Fruit fly (Drosophila melanogaster) whole organism, embryonic: Measurements from ENCODE around the gene Ppcs.

Experiments
- Blimp-1 ChIP-seq: fragments of 200-800 bp; sonication (Bioruptor generic); optimal IDR thresholded peaks from 3 replicates; lab custom pipeline; 2018; ENCODE audit warnings: missing biosample characterization, missing genetic modification characterization, mild to moderate bottlenecking, moderate library complexity, missing genetic modification reagents
- CG10267 ChIP-seq: fragments of 200-800 bp; sonication (Bioruptor generic); optimal IDR thresholded peaks from 2 replicates; lab custom pipeline; 2018; ENCODE audit warnings: missing biosample characterization, mild to moderate bottlenecking, missing genetic modification characterization, moderate library complexity
- CG10274 ChIP-seq: fragments of 200-800 bp; sonication (Bioruptor generic); optimal IDR thresholded peaks from 3 replicates; lab custom pipeline; 2017; ENCODE audit warnings: missing biosample characterization, mild to moderate bottlenecking, missing genetic modification characterization
- CG11093 ChIP-seq: fragments of 200-800 bp; sonication (Bioruptor generic); IDR thresholded peaks from 3 replicates; pipeline ENCODE4 v1.3.6; 2022; ENCODE audit warnings: missing biosample characterization, missing genetic modification characterization
- CG11560 ChIP-seq: fragments of 200-800 bp; sonication (Bioruptor generic); IDR thresholded peaks from 3 replicates; pipeline ENCODE4 v1.3.6; 2022; ENCODE audit warnings: missing biosample characterization, missing genetic modification characterization
- CG11723 ChIP-seq: fragments of 200-800 bp; sonication (Bioruptor generic); optimal IDR thresholded peaks from 2 replicates; lab custom pipeline; 2017; ENCODE audit warnings: missing biosample characterization, mild to moderate bottlenecking, missing genetic modification characterization
- CG15073 ChIP-seq: fragments of 200-800 bp; sonication (Bioruptor generic); optimal IDR thresholded peaks from 2 replicates; lab custom pipeline; 2016; ENCODE audit warnings: missing biosample characterization, missing genetic modification characterization
- CG1602 ChIP-seq: fragments of 200-800 bp; sonication (Bioruptor generic); optimal IDR thresholded peaks from 3 replicates; lab custom pipeline; 2016; ENCODE audit warnings: missing biosample characterization, missing genetic modification characterization
- CG16813 ChIP-seq: fragments of 200-800 bp; sonication (Bioruptor generic); IDR thresholded peaks from 3 replicates; pipeline ENCODE4 v1.3.6; 2022; ENCODE audit warnings: missing biosample characterization, missing genetic modification characterization; ENCODE audit not compliant: partially characterized antibody
- CG18599 ChIP-seq: fragments of 200-800 bp; sonication (Bioruptor generic); optimal IDR thresholded peaks from 3 replicates; lab custom pipeline; 2017; ENCODE audit warnings: missing biosample characterization, missing genetic modification characterization, mild to moderate bottlenecking, moderate library complexity, missing genetic modification reagents
- CG18619 ChIP-seq: fragments of 200-800 bp; sonication (Bioruptor generic); optimal IDR thresholded peaks from 3 replicates; lab custom pipeline; 2017; ENCODE audit warnings: missing biosample characterization, mild to moderate bottlenecking, missing genetic modification characterization
- CG2889 ChIP-seq: fragments of 200-800 bp; sonication (Bioruptor generic); IDR thresholded peaks from 3 replicates; pipeline ENCODE4 v1.3.6; 2022; ENCODE audit warnings: missing biosample characterization, missing genetic modification characterization
- CG30403 ChIP-seq: fragments of 200-800 bp; sonication (Bioruptor generic); optimal IDR thresholded peaks from 3 replicates; lab custom pipeline; 2016; ENCODE audit warnings: missing biosample characterization, missing genetic modification characterization
- CG33213 ChIP-seq: fragments of 200-800 bp; sonication (Bioruptor generic); optimal IDR thresholded peaks from 3 replicates; lab custom pipeline; 2016; ENCODE audit warnings: missing biosample characterization, missing genetic modification characterization
- CG33557 ChIP-seq: fragments of 200-800 bp; sonication (Bioruptor generic); optimal IDR thresholded peaks from 2 replicates; lab custom pipeline; 2019; ENCODE audit warnings: missing biosample characterization, mild to moderate bottlenecking, missing genetic modification characterization, moderate library complexity
- CG4360 ChIP-seq: fragments of 200-800 bp; sonication (Bioruptor generic); IDR thresholded peaks from 2 replicates; pipeline ENCODE4 v1.3.6; 2022; ENCODE audit warnings: missing biosample characterization, missing genetic modification characterization
- CG8388 ChIP-seq: fragments of 200-800 bp; sonication (Bioruptor generic); optimal IDR thresholded peaks from 2 replicates; lab custom pipeline; 2019; ENCODE audit warnings: missing biosample characterization, mild to moderate bottlenecking, missing genetic modification characterization, moderate library complexity
- CG9437 ChIP-seq: fragments of 200-800 bp; sonication (Bioruptor generic); optimal IDR thresholded peaks from 2 replicates; lab custom pipeline; 2018; ENCODE audit warnings: missing biosample characterization, mild to moderate bottlenecking, missing genetic modification characterization
- CTCF ChIP-seq: fragments of 200-800 bp; sonication (Bioruptor generic); optimal IDR thresholded peaks from 2 replicates; lab custom pipeline; 2017; ENCODE audit warnings: missing biosample characterization, mild to moderate bottlenecking, missing genetic modification characterization, moderate library complexity
- Chrac-16 ChIP-seq: fragments of 200-800 bp; sonication (Bioruptor generic); optimal IDR thresholded peaks from 3 replicates; lab custom pipeline; 2016; ENCODE audit warnings: missing biosample characterization, missing genetic modification characterization
- CkIIα-i1 ChIP-seq: fragments of 200-800 bp; sonication (Bioruptor generic); IDR thresholded peaks from 2 replicates; pipeline ENCODE4 v1.3.6; 2022; ENCODE audit warnings: missing biosample characterization, missing genetic modification characterization
- Dek ChIP-seq: fragments of 200-800 bp; sonication (Bioruptor generic); optimal IDR thresholded peaks from 3 replicates; lab custom pipeline; 2019; ENCODE audit warnings: missing biosample characterization, mild to moderate bottlenecking, missing genetic modification characterization, moderate library complexity
- Dll ChIP-seq: fragments of 200-800 bp; sonication (Bioruptor generic); IDR thresholded peaks from 4 replicates; pipeline ENCODE4 v1.3.6; 2022; ENCODE audit warnings: missing biosample characterization, missing genetic modification characterization; ENCODE audit not compliant: partially characterized antibody
- Doc3 ChIP-seq: fragments of 200-800 bp; sonication (Bioruptor generic); IDR thresholded peaks from 3 replicates; pipeline ENCODE4 v1.3.6; 2022; ENCODE audit warnings: missing biosample characterization, missing genetic modification characterization; ENCODE audit not compliant: partially characterized antibody
- ERR ChIP-seq: fragments of 200-800 bp; sonication (Bioruptor generic); optimal IDR thresholded peaks from 2 replicates; lab custom pipeline; 2016; ENCODE audit warnings: missing biosample characterization, missing genetic modification characterization
- Ets65A ChIP-seq: fragments of 200-800 bp; sonication (Bioruptor generic); peaks from one replicate; lab custom pipeline; 2016; ENCODE audit warnings: missing biosample characterization, missing genetic modification characterization
- Fer2 ChIP-seq: fragments of 200-800 bp; sonication (Bioruptor generic); optimal IDR thresholded peaks from 2 replicates; lab custom pipeline; 2018; ENCODE audit warnings: missing biosample characterization, mild to moderate bottlenecking, missing genetic modification characterization, moderate library complexity
- Lim3 ChIP-seq: fragments of 200-800 bp; sonication (Bioruptor generic); IDR thresholded peaks from 2 replicates; pipeline ENCODE4 v1.3.6; 2022; ENCODE audit warnings: missing biosample characterization, missing genetic modification characterization
- MESR4 ChIP-seq: fragments of 200-800 bp; sonication (Bioruptor generic); optimal IDR thresholded peaks from 2 replicates; lab custom pipeline; 2018; ENCODE audit warnings: missing biosample characterization, mild to moderate bottlenecking, missing genetic modification characterization, moderate library complexity
- Med ChIP-seq: fragments of 200-800 bp; sonication (Bioruptor generic); peaks from one replicate; lab custom pipeline; 2016; ENCODE audit warnings: missing biosample characterization, missing genetic modification characterization, mild to moderate bottlenecking, inconsistent platforms, moderate library complexity
- Ravus ChIP-seq: fragments of 200-800 bp; sonication (Bioruptor generic); IDR thresholded peaks from 2 replicates; pipeline ENCODE4 v1.3.6; 2022; ENCODE audit warnings: missing biosample characterization, missing genetic modification characterization
- Sin3A ChIP-seq: fragments of >200 bp; optimal IDR thresholded peaks from 2 replicates; lab custom pipeline; 2018
- Tbp ChIP-seq: fragments of >200 bp; optimal IDR thresholded peaks from 2 replicates; lab custom pipeline; 2018; ENCODE audit warnings: missing biosample characterization, missing genetic modification characterization
- Xbp1 ChIP-seq: fragments of 200-800 bp; sonication (Bioruptor generic); optimal IDR thresholded peaks from 3 replicates; lab custom pipeline; 2016; ENCODE audit warnings: missing biosample characterization, mild to moderate bottlenecking, missing genetic modification characterization
- bbx ChIP-seq: fragments of 200-800 bp; sonication (Bioruptor generic); IDR thresholded peaks from 2 replicates; pipeline ENCODE4 v1.3.6; 2022; ENCODE audit warnings: missing biosample characterization, missing genetic modification characterization; ENCODE audit not compliant: partially characterized antibody
- bowl ChIP-seq: fragments of 200-800 bp; sonication (Bioruptor generic); IDR thresholded peaks from 2 replicates; pipeline ENCODE4 v1.3.6; 2022; ENCODE audit warnings: missing biosample characterization, missing genetic modification characterization
- chn ChIP-seq: fragments of 200-800 bp; sonication (Bioruptor generic); optimal IDR thresholded peaks from 2 replicates; lab custom pipeline; 2016; ENCODE audit warnings: missing biosample characterization, missing genetic modification characterization
- ems ChIP-seq: fragments of 200-800 bp; sonication (Bioruptor generic); optimal IDR thresholded peaks from 3 replicates; lab custom pipeline; 2016; ENCODE audit warnings: missing biosample characterization, missing genetic modification characterization
- fd96Cb ChIP-seq: fragments of 200-800 bp; sonication (Bioruptor generic); optimal IDR thresholded peaks from 2 replicates; lab custom pipeline; 2018; ENCODE audit warnings: missing biosample characterization, mild to moderate bottlenecking, missing genetic modification characterization, moderate library complexity
- maf-S ChIP-seq: fragments of 200-800 bp; sonication (Bioruptor generic); optimal IDR thresholded peaks from 2 replicates; lab custom pipeline; 2016; ENCODE audit warnings: missing biosample characterization, missing genetic modification characterization
- nom ChIP-seq: fragments of 200-800 bp; sonication (Bioruptor generic); optimal IDR thresholded peaks from 2 replicates; lab custom pipeline; 2017; ENCODE audit warnings: missing biosample characterization, missing genetic modification characterization, mild to moderate bottlenecking, moderate library complexity, missing genetic modification reagents
- pfk ChIP-seq: fragments of 200-800 bp; sonication (Bioruptor generic); optimal IDR thresholded peaks from 2 replicates; lab custom pipeline; 2018; ENCODE audit warnings: missing biosample characterization, mild to moderate bottlenecking, missing genetic modification characterization, moderate library complexity
- pzg ChIP-seq: fragments of 200-800 bp; sonication (Bioruptor generic); optimal IDR thresholded peaks from 3 replicates; lab custom pipeline; 2018; ENCODE audit warnings: missing biosample characterization, mild to moderate bottlenecking, missing genetic modification characterization, moderate library complexity
- sd ChIP-seq: fragments of 200-800 bp; sonication (Bioruptor generic); optimal IDR thresholded peaks from 3 replicates; lab custom pipeline; 2018; ENCODE audit warnings: missing biosample characterization, mild to moderate bottlenecking, missing genetic modification characterization, moderate library complexity
- shn ChIP-seq: fragments of 200-800 bp; sonication (Bioruptor generic); optimal IDR thresholded peaks from 3 replicates; lab custom pipeline; 2016; ENCODE audit warnings: missing biosample characterization, missing genetic modification characterization
- stwl ChIP-seq: fragments of 200-800 bp; sonication (Bioruptor generic); optimal IDR thresholded peaks from 3 replicates; lab custom pipeline; 2018; ENCODE audit warnings: missing biosample characterization, mild to moderate bottlenecking, missing genetic modification characterization, moderate library complexity
- tap ChIP-seq: fragments of 200-800 bp; optimal IDR thresholded peaks from 3 replicates; lab custom pipeline; 2019; ENCODE audit warnings: missing biosample characterization, mild to moderate bottlenecking, missing genetic modification characterization, moderate library complexity
- tll ChIP-seq, 2 experiments: fragments of 200-800 bp in 1 of 2; fragments of >200 bp in 1 of 2; sonication (Bioruptor generic) in 1 of 2; optimal IDR thresholded peaks; 2 replicates each; lab custom pipeline; 2017 to 2019; ENCODE audit warnings: missing biosample characterization in 2 of 2, missing genetic modification characterization in 2 of 2, mild to moderate bottlenecking in 1 of 2, moderate library complexity in 1 of 2
- unpg ChIP-seq: fragments of 200-800 bp; sonication (Bioruptor generic); optimal IDR thresholded peaks from 3 replicates; lab custom pipeline; 2018; ENCODE audit warnings: missing biosample characterization, mild to moderate bottlenecking, missing genetic modification characterization, moderate library complexity
- vnd ChIP-seq: fragments of 200-800 bp; sonication (Bioruptor generic); IDR thresholded peaks from 3 replicates; pipeline ENCODE4 v1.3.6; 2022; ENCODE audit warnings: missing biosample characterization, missing genetic modification characterization; ENCODE audit not compliant: partially characterized antibody
- zen ChIP-seq: fragments of 200-800 bp; sonication (Bioruptor generic); optimal IDR thresholded peaks from 3 replicates; lab custom pipeline; 2018; ENCODE audit warnings: missing biosample characterization, mild to moderate bottlenecking, missing genetic modification characterization, moderate library complexity
- zf30C ChIP-seq: fragments of 200-800 bp; sonication (Bioruptor generic); optimal IDR thresholded peaks from 3 replicates; lab custom pipeline; 2018; ENCODE audit warnings: missing biosample characterization, mild to moderate bottlenecking, missing genetic modification characterization

Ppcs gene

DNA sequence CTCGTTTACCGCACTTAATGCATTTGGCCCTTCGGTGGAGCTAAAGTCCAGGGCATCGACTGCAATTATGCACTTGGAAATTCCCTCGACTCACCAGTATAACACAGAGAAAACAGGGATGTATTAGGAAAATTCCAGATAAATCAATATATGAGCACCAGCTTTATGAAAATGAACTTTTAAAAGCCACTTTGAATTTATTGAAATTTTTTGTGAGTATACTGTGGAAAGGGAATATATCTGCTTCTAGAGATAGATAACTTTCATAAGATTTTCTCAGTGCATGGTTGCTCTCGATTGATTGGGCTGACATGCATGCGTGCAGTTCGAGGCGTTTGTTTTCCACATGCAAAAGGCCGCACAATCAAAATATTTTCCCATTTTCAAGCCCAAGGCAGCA is 41.9 kb downstream of the Ppcs start (continued):
- TF ChIP-seq vnd (no peak), CG2889 (GFP tag; lab: Robert Waterston, UW) (no peak), chn (GFP tag; lab: Kevin White, UChicago) (no peak), CkIIα-i1 (GFP tag; lab: Robert Waterston, UW) (no peak), fd96Cb (tag; lab: Kevin White, UChicago) (peak; percentile 54), unpg (GFP tag; lab: Kevin White, UChicago) (peak; percentile 62), pfk (GFP tag; lab: Kevin White, UChicago) (no peak), CG9437 (GFP tag; lab: Kevin White, UChicago) (no peak), CG10267 (tag; lab: Kevin White, UChicago) (peak; percentile 30), tap (tag; lab: Kevin White, UChicago) (peak; percentile 43), bowl (GFP tag; lab: Robert Waterston, UW) (no peak), tll (GFP tag; optimal IDR thresholded peaks at IDR 0.05; lab: Kevin White, UChicago) (no peak), Chrac-16 (no peak), shn (GFP tag; lab: Kevin White, UChicago) (peak; percentile 1), MESR4 (GFP tag; lab: Kevin White, UChicago) (no peak), CG16813 (GFP tag; lab: Robert Waterston, UW) (no peak), Sin3A (lab: Kevin White, UChicago) (no peak), CG18619 (GFP tag; lab: Kevin White, UChicago) (no peak), CG10274 (GFP tag; lab: Kevin White, UChicago) (no peak), Blimp-1 (GFP tag; lab: Kevin White, UChicago) (peak; percentile 67), CG30403 (GFP tag; lab: Kevin White, UChicago) (peak; percentile 36), CG33213 (no peak), CTCF (no peak), CG11723 (GFP tag; lab: Kevin White, UChicago) (no peak), zen (tag; lab: Kevin White, UChicago) (no peak), CG8388 (peak; percentile 57), CG11093 (GFP tag; lab: Robert Waterston, UW) (no peak), Lim3 (GFP tag; lab: Robert Waterston, UW) (no peak), CG18599 (GFP tag; lab: Kevin White, UChicago) (no peak), CG1602 (GFP tag; lab: Kevin White, UChicago) (peak; percentile 10), Ravus (GFP tag; lab: Robert Waterston, UW) (no peak), Xbp1 (peak; percentile 20), Dll (GFP tag; lab: Robert Waterston, UW) (no peak), ERR (no peak), sd (no peak), pzg (GFP tag; lab: Kevin White, UChicago) (no peak), CG4360 (no peak), zf30C (GFP tag; lab: Kevin White, UChicago) (peak; percentile 21), nom (peak; percentile 78), Fer2 (no peak), maf-S (GFP tag; lab: Kevin White, UChicago) (no peak), Dek (tag; lab: Kevin White, UChicago) (no peak), CG33557 (GFP tag; lab: Kevin White, UChicago) (no peak), CG11560 (tag; lab: Robert Waterston, UW) (no peak), Ets65A (GFP tag; lab: Kevin White, UChicago) (no peak), CG15073 (GFP tag; lab: Kevin White, UChicago) (no peak), bbx (no peak), Doc3 (GFP tag; lab: Robert Waterston, UW) (no peak), stwl (tag; lab: Kevin White, UChicago) (no peak), Tbp (GFP tag; lab: Kevin White, UChicago) (no peak), ems (GFP tag; lab: Kevin White, UChicago) (no peak), Med (GFP tag; lab: Kevin White, UChicago) (peak; percentile 10)
